Worm (Caenorhabditis elegans) whole organism, L2 larva: ENCODE results near the gene srj-7.

Source experiments
- F13H6.1 ChIP-seq: sonication (generic microtip); optimal IDR thresholded peaks from 2 replicates; lab custom pipeline; 2016; ENCODE audit warnings: missing genetic modification characterization, missing compliant biosample characterization
- aly-2 ChIP-seq: fragments of 150-350 bp; optimal IDR thresholded peaks from 2 replicates; lab custom pipeline; 2014; ENCODE audit warnings: missing biosample characterization, missing genetic modification characterization
- blmp-1 ChIP-seq: sonication (generic microtip); optimal IDR thresholded peaks from 2 replicates; lab custom pipeline; 2017; ENCODE audit warnings: missing genetic modification characterization, mild to moderate bottlenecking, missing compliant biosample characterization, antibody characterized with exemption, moderate library complexity; ENCODE audit not compliant: insufficient read depth
- elt-3 ChIP-seq: sonication (generic microtip); optimal IDR thresholded peaks from 2 replicates; lab custom pipeline; 2017; ENCODE audit warnings: missing biosample characterization, missing genetic modification characterization
- fos-1 ChIP-seq: fragments of 150-350 bp; optimal IDR thresholded peaks from 2 replicates; lab custom pipeline; 2014; ENCODE audit warnings: missing biosample characterization, missing genetic modification characterization
- mab-5 ChIP-seq: fragments of 150-350 bp; optimal IDR thresholded peaks from 2 replicates; lab custom pipeline; 2014; ENCODE audit warnings: missing biosample characterization, missing genetic modification characterization
- nhr-11 ChIP-seq: fragments of 150-350 bp; optimal IDR thresholded peaks from 2 replicates; lab custom pipeline; 2014; ENCODE audit warnings: missing biosample characterization, missing genetic modification characterization
- skn-1 ChIP-seq: sonication (generic microtip); optimal IDR thresholded peaks from 2 replicates; lab custom pipeline; 2017; ENCODE audit warnings: missing biosample characterization, missing genetic modification characterization
- zag-1 ChIP-seq: fragments of 150-350 bp; optimal IDR thresholded peaks from 2 replicates; lab custom pipeline; 2014; ENCODE audit warnings: missing biosample characterization, missing genetic modification characterization
- ztf-4 ChIP-seq: fragments of 150-350 bp; optimal IDR thresholded peaks from 2 replicates; lab custom pipeline; 2014; ENCODE audit warnings: missing biosample characterization, missing genetic modification characterization

DNA sequence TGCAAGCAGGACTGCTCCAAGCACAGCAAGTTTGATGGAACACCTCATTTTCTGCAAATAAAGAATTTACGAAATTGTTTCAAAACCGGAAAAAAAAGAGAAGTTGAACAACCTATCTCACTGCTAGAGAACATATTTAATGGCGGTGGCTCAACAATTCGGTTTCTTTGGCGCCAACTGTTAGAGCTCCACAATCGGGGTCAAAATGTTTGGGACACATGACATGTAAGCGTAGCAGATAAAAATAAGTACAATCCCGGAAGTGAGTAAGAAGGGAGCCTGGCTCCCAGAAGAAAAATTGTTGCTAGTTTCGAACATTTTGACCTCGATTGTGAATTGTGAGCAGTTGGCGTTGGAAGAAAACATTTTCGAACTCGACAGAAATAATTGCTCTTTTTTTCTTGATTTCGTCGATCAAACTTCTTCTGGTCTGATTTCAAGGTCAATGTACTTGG, 14.4 kb downstream of the srj-7 start, which contains the start of gene T28A11.16:
- no peak for TF ChIP-seq mab-5 (tag; lab: Kevin White, UChicago)
- no peak for TF ChIP-seq skn-1 (tag; lab: Kevin White, UChicago)
- TF ChIP-seq F13H6.1, result peak; percentile 30
- TF ChIP-seq blmp-1 (tag; lab: Kevin White, UChicago), result no peak
- no peak for TF ChIP-seq zag-1 (tag; lab: Kevin White, UChicago)
- TF ChIP-seq fos-1, result no peak
- TF ChIP-seq nhr-11 (tag; lab: Kevin White, UChicago), result no peak
- TF ChIP-seq ztf-4 (tag; lab: Kevin White, UChicago), result no peak
- TF ChIP-seq elt-3 (tag; lab: Kevin White, UChicago), result no peak
- no peak for TF ChIP-seq aly-2 (tag; lab: Kevin White, UChicago)
